Fruit fly (Drosophila melanogaster) whole organism, embryonic: ENCODE measurements around the gene Cow.

Source experiments
- CG10979 ChIP-seq: fragments of 200-800 bp; sonication (Bioruptor generic); optimal IDR thresholded peaks from 2 replicates; lab custom pipeline; 2018; ENCODE audit warnings: missing biosample characterization, mild to moderate bottlenecking, missing genetic modification characterization, moderate library complexity
- CG11723 ChIP-seq: fragments of 200-800 bp; sonication (Bioruptor generic); optimal IDR thresholded peaks from 2 replicates; lab custom pipeline; 2017; ENCODE audit warnings: missing biosample characterization, mild to moderate bottlenecking, missing genetic modification characterization
- CG12299 ChIP-seq: fragments of 200-800 bp; sonication (Bioruptor generic); optimal IDR thresholded peaks from 2 replicates; lab custom pipeline; 2018; ENCODE audit warnings: missing biosample characterization, mild to moderate bottlenecking, missing genetic modification characterization
- CG12744 ChIP-seq: fragments of 200-800 bp; sonication (Bioruptor generic); optimal IDR thresholded peaks from 2 replicates; lab custom pipeline; 2016; ENCODE audit warnings: missing biosample characterization, missing genetic modification characterization
- CG13624 ChIP-seq: fragments of 200-800 bp; sonication (Bioruptor generic); optimal IDR thresholded peaks from 2 replicates; lab custom pipeline; 2016; ENCODE audit warnings: missing biosample characterization, missing genetic modification characterization
- CG13775 ChIP-seq: fragments of 200-800 bp; sonication (Bioruptor generic); optimal IDR thresholded peaks from 3 replicates; lab custom pipeline; 2017; ENCODE audit warnings: missing biosample characterization, mild to moderate bottlenecking, missing genetic modification characterization
- CG15696 ChIP-seq: fragments of 200-800 bp; sonication (Bioruptor generic); optimal IDR thresholded peaks from 2 replicates; lab custom pipeline; 2019; ENCODE audit warnings: missing biosample characterization, mild to moderate bottlenecking, missing genetic modification characterization, moderate library complexity
- CG1602 ChIP-seq: fragments of 200-800 bp; sonication (Bioruptor generic); optimal IDR thresholded peaks from 3 replicates; lab custom pipeline; 2016; ENCODE audit warnings: missing biosample characterization, missing genetic modification characterization
- CG1603 ChIP-seq: fragments of 200-800 bp; sonication (Bioruptor generic); optimal IDR thresholded peaks from 2 replicates; lab custom pipeline; 2019; ENCODE audit warnings: missing biosample characterization, mild to moderate bottlenecking, missing genetic modification characterization, moderate library complexity
- CG31224 ChIP-seq: fragments of 200-800 bp; sonication (Bioruptor generic); IDR thresholded peaks from 2 replicates; pipeline ENCODE4 v1.3.6; 2022; ENCODE audit warnings: missing biosample characterization, missing genetic modification characterization
- CG42726 ChIP-seq: fragments of 200-800 bp; sonication (Bioruptor generic); IDR thresholded peaks from 2 replicates; pipeline ENCODE4 v1.3.6; 2022; ENCODE audit warnings: missing biosample characterization, missing genetic modification characterization; ENCODE audit not compliant: partially characterized antibody
- CG4282 ChIP-seq: fragments of 200-800 bp; sonication (Bioruptor generic); optimal IDR thresholded peaks from 2 replicates; lab custom pipeline; 2016; ENCODE audit warnings: missing biosample characterization, missing genetic modification characterization
- CG4707 ChIP-seq: fragments of 200-800 bp; sonication (Bioruptor generic); optimal IDR thresholded peaks from 2 replicates; lab custom pipeline; 2018; ENCODE audit warnings: missing biosample characterization, mild to moderate bottlenecking, missing genetic modification characterization, moderate library complexity
- CG5180 ChIP-seq: fragments of 200-800 bp; sonication (Bioruptor generic); optimal IDR thresholded peaks from 3 replicates; lab custom pipeline; 2017; ENCODE audit warnings: missing biosample characterization, missing genetic modification characterization, mild to moderate bottlenecking, moderate library complexity, missing genetic modification reagents
- CG7839 ChIP-seq: fragments of 200-800 bp; sonication (Bioruptor generic); optimal IDR thresholded peaks from 3 replicates; lab custom pipeline; 2018; ENCODE audit warnings: missing biosample characterization, mild to moderate bottlenecking, missing genetic modification characterization, moderate library complexity
- CG8944 ChIP-seq: fragments of 200-800 bp; sonication (Bioruptor generic); optimal IDR thresholded peaks from 3 replicates; lab custom pipeline; 2016; ENCODE audit warnings: missing biosample characterization, missing genetic modification characterization
- CG9727 ChIP-seq: fragments of 200-800 bp; sonication (Bioruptor generic); optimal IDR thresholded peaks from 3 replicates; lab custom pipeline; 2017; ENCODE audit warnings: missing biosample characterization, mild to moderate bottlenecking, missing genetic modification characterization
- CG9797 ChIP-seq: fragments of 200-800 bp; sonication (Bioruptor generic); optimal IDR thresholded peaks from 3 replicates; lab custom pipeline; 2018; ENCODE audit warnings: missing biosample characterization, mild to moderate bottlenecking, missing genetic modification characterization
- Camta ChIP-seq: fragments of 200-800 bp; sonication (Bioruptor generic); optimal IDR thresholded peaks from 2 replicates; lab custom pipeline; 2016; ENCODE audit warnings: missing biosample characterization, missing genetic modification characterization
- Chrac-16 ChIP-seq: fragments of 200-800 bp; sonication (Bioruptor generic); optimal IDR thresholded peaks from 3 replicates; lab custom pipeline; 2016; ENCODE audit warnings: missing biosample characterization, missing genetic modification characterization
- E2f2 ChIP-seq: fragments of 200-800 bp; sonication (Bioruptor generic); IDR thresholded peaks from 2 replicates; pipeline ENCODE4 v1.3.6; 2022; ENCODE audit warnings: missing biosample characterization, missing genetic modification characterization
- Eip74EF ChIP-seq, 2 experiments: fragments of 200-800 bp in 1 of 2; fragments of >200 bp in 1 of 2; sonication (Bioruptor generic) in 1 of 2; optimal IDR thresholded peaks; 2 replicates each; lab custom pipeline; 2017 to 2019; ENCODE audit warnings: missing biosample characterization in 2 of 2, missing genetic modification characterization in 2 of 2, mild to moderate bottlenecking in 1 of 2, moderate library complexity in 1 of 2
- Ets65A ChIP-seq: fragments of 200-800 bp; sonication (Bioruptor generic); peaks from one replicate; lab custom pipeline; 2016; ENCODE audit warnings: missing biosample characterization, missing genetic modification characterization
- HLH54F ChIP-seq: fragments of 200-800 bp; sonication (Bioruptor generic); optimal IDR thresholded peaks from 3 replicates; lab custom pipeline; 2016; ENCODE audit warnings: missing biosample characterization, missing genetic modification characterization
- Med ChIP-seq: fragments of 200-800 bp; sonication (Bioruptor generic); peaks from one replicate; lab custom pipeline; 2016; ENCODE audit warnings: missing biosample characterization, missing genetic modification characterization, mild to moderate bottlenecking, inconsistent platforms, moderate library complexity
- NK7.1 ChIP-seq: fragments of 200-800 bp; sonication (Bioruptor generic); optimal IDR thresholded peaks from 3 replicates; lab custom pipeline; 2016; ENCODE audit warnings: missing biosample characterization, missing genetic modification characterization
- Nf-YB ChIP-seq: fragments of 200-800 bp; sonication (Bioruptor generic); optimal IDR thresholded peaks from 3 replicates; lab custom pipeline; 2019; ENCODE audit warnings: missing biosample characterization, mild to moderate bottlenecking, missing genetic modification characterization, moderate library complexity
- Spps ChIP-seq: fragments of 200-800 bp; sonication (Bioruptor generic); optimal IDR thresholded peaks from 2 replicates; lab custom pipeline; 2018; ENCODE audit warnings: missing biosample characterization, mild to moderate bottlenecking, missing genetic modification characterization
- Sry-β ChIP-seq: fragments of 200-800 bp; sonication (Bioruptor generic); optimal IDR thresholded peaks from 2 replicates; lab custom pipeline; 2018; ENCODE audit warnings: missing biosample characterization, mild to moderate bottlenecking, missing genetic modification characterization, moderate library complexity
- Sry-δ ChIP-seq: fragments of 200-800 bp; sonication (Bioruptor generic); optimal IDR thresholded peaks from 2 replicates; lab custom pipeline; 2016; ENCODE audit warnings: missing biosample characterization, missing genetic modification characterization
- Taf1 ChIP-seq: fragments of 200-800 bp; sonication (Bioruptor generic); IDR thresholded peaks from 2 replicates; pipeline ENCODE4 v1.3.6; 2022; ENCODE audit warnings: missing biosample characterization, missing genetic modification characterization
- Xrp1 ChIP-seq: fragments of 200-800 bp; sonication (Bioruptor generic); IDR thresholded peaks from 2 replicates; pipeline ENCODE4 v1.3.6; 2022; ENCODE audit warnings: missing biosample characterization, missing genetic modification characterization
- bsh ChIP-seq, 2 experiments: fragments of 200-800 bp; sonication (Bioruptor generic); optimal IDR thresholded peaks; 2 replicates each; lab custom pipeline; 2017 to 2018; ENCODE audit warnings: mild to moderate bottlenecking in 2 of 2, missing biosample characterization in 2 of 2, missing genetic modification characterization in 2 of 2, moderate library complexity in 1 of 2
- cwo ChIP-seq: fragments of 200-800 bp; sonication (Bioruptor generic); optimal IDR thresholded peaks from 3 replicates; lab custom pipeline; 2017; ENCODE audit warnings: missing biosample characterization, missing genetic modification characterization, mild to moderate bottlenecking, moderate library complexity, missing genetic modification reagents
- dmrt11E ChIP-seq: fragments of 200-800 bp; sonication (Bioruptor generic); optimal IDR thresholded peaks from 3 replicates; lab custom pipeline; 2018; ENCODE audit warnings: missing biosample characterization, mild to moderate bottlenecking, missing genetic modification characterization, moderate library complexity
- dysf ChIP-seq: fragments of 200-800 bp; sonication (Bioruptor generic); IDR thresholded peaks from 3 replicates; pipeline ENCODE4 v1.3.6; 2022; ENCODE audit warnings: missing biosample characterization, missing genetic modification characterization
- eve ChIP-seq, 2 experiments: fragments of >200 bp; optimal IDR thresholded peaks; 2 replicates each; lab custom pipeline; 2017; ENCODE audit warnings: missing biosample characterization in 2 of 2, missing genetic modification characterization in 2 of 2
- fd64A ChIP-seq: fragments of 200-800 bp; sonication (Bioruptor generic); optimal IDR thresholded peaks from 3 replicates; lab custom pipeline; 2018; ENCODE audit warnings: missing biosample characterization, mild to moderate bottlenecking, missing genetic modification characterization
- fd96Cb ChIP-seq: fragments of 200-800 bp; sonication (Bioruptor generic); optimal IDR thresholded peaks from 2 replicates; lab custom pipeline; 2018; ENCODE audit warnings: missing biosample characterization, mild to moderate bottlenecking, missing genetic modification characterization, moderate library complexity
- gro ChIP-seq: fragments of 200-800 bp; sonication (Bioruptor generic); optimal IDR thresholded peaks from 2 replicates; lab custom pipeline; 2016; ENCODE audit warnings: missing biosample characterization, missing genetic modification characterization
- gsb ChIP-seq: fragments of 200-800 bp; sonication (Bioruptor generic); IDR thresholded peaks from 2 replicates; pipeline ENCODE4 v1.3.6; 2022; ENCODE audit warnings: missing biosample characterization, missing genetic modification characterization
- lmd ChIP-seq: fragments of 200-800 bp; sonication (Bioruptor generic); IDR thresholded peaks from 2 replicates; pipeline ENCODE4 v1.3.6; 2022; ENCODE audit warnings: missing biosample characterization, missing genetic modification characterization
- mam ChIP-seq: fragments of 200-800 bp; sonication (Bioruptor generic); optimal IDR thresholded peaks from 3 replicates; lab custom pipeline; 2016; ENCODE audit warnings: missing biosample characterization, missing genetic modification characterization
- prd ChIP-seq, 3 experiments: fragments of >200 bp in 2 of 3; fragments of 200-800 bp in 1 of 3; sonication (Bioruptor generic) in 1 of 3; optimal IDR thresholded peaks in 2 of 3; IDR thresholded peaks in 1 of 3; 2 replicates in 2 of 3; 3 replicates in 1 of 3; pipeline versions ENCODE4 v1.3.6 to Lab custom; 2017 to 2022; ENCODE audit warnings: missing biosample characterization in 1 of 3, missing genetic modification characterization in 1 of 3
- sc ChIP-seq, 3 experiments: fragments of >200 bp in 2 of 3; fragments of 200-800 bp in 1 of 3; sonication (Bioruptor generic) in 1 of 3; optimal IDR thresholded peaks; 2 replicates in 2 of 3; 3 replicates in 1 of 3; lab custom pipeline; 2017; ENCODE audit warnings: mild to moderate bottlenecking in 1 of 3, missing biosample characterization in 1 of 3, missing genetic modification characterization in 1 of 3, missing genetic modification reagents in 1 of 3
- sens ChIP-seq: fragments of 200-800 bp; sonication (Bioruptor generic); peaks from one replicate; lab custom pipeline; 2016; ENCODE audit warnings: missing biosample characterization, missing genetic modification characterization
- toy ChIP-seq: fragments of 200-800 bp; sonication (Bioruptor generic); IDR thresholded peaks from 2 replicates; pipeline ENCODE4 v1.3.6; 2022; ENCODE audit warnings: missing biosample characterization, missing genetic modification characterization
- tup ChIP-seq: fragments of 200-800 bp; sonication (Bioruptor generic); optimal IDR thresholded peaks from 2 replicates; lab custom pipeline; 2016; ENCODE audit warnings: missing biosample characterization, mild to moderate bottlenecking, missing genetic modification characterization, moderate library complexity
- twi ChIP-seq: fragments of 200-800 bp; optimal IDR thresholded peaks from 2 replicates; lab custom pipeline; 2019; ENCODE audit warnings: missing biosample characterization, mild to moderate bottlenecking, missing genetic modification characterization, moderate library complexity

Cow gene

dm6 chr3R:23030900-23031299 lies 81.6 kb downstream of the Cow start:
- TF ChIP-seq HLH54F (GFP tag; lab: Kevin White, UChicago) (no peak), Med (GFP tag; lab: Kevin White, UChicago) (peak; percentile 53), sens (GFP tag; lab: Kevin White, UChicago) (peak; percentile 80), CG15696 (tag; lab: Kevin White, UChicago) (peak; percentile 66), dmrt11E (tag; lab: Kevin White, UChicago) (peak; percentile 38), CG9797 (no peak), CG7839 (peak; percentile 1), Taf1 (GFP tag; lab: Robert Waterston, UW) (no peak), toy (GFP tag; lab: Robert Waterston, UW) (no peak), Spps (tag; lab: Kevin White, UChicago) (no peak), twi (no peak), Chrac-16 (GFP tag; lab: Kevin White, UChicago) (no peak), CG9727 (GFP tag; lab: Kevin White, UChicago) (peak; percentile 18), CG1603 (tag; lab: Kevin White, UChicago) (peak; percentile 1), CG10979 (tag; lab: Kevin White, UChicago) (peak; percentile 4), CG8944 (GFP tag; lab: Kevin White, UChicago) (no peak), CG1602 (GFP tag; lab: Kevin White, UChicago) (no peak), prd (optimal IDR thresholded peaks at IDR 0.05; lab: Kevin White, UChicago) (no peak), prd (GFP tag; IDR thresholded peaks at IDR 0.05; lab: Robert Waterston, UW) (0 out of 3 replicates have a peak, but pooled peaks have one; percentile 41), fd64A (GFP tag; lab: Kevin White, UChicago) (no peak), CG12744 (GFP tag; lab: Kevin White, UChicago) (no peak)

- TF ChIP-seq gsb (GFP tag; lab: Robert Waterston, UW) = peak; percentile 53; the same call in 1 of the 2 replicates
- no peak for TF ChIP-seq Nf-YB
- peak; percentile 79; the same call in 2 of the 3 replicates for TF ChIP-seq dysf
- TF ChIP-seq CG13775 = peak; percentile 47
- TF ChIP-seq eve (GFP tag; optimal IDR thresholded peaks at IDR 0.05; lab: Kevin White, UChicago) = no peak
- TF ChIP-seq CG11723 (GFP tag; lab: Kevin White, UChicago) = no peak
- peak in 1 of 2 experiments; percentile 4 for TF ChIP-seq bsh (GFP tag; optimal IDR thresholded peaks at IDR 0.05; lab: Kevin White, UChicago)
- peak; percentile 11 for TF ChIP-seq fd96Cb (tag; lab: Kevin White, UChicago)
- peak; percentile 44 for TF ChIP-seq cwo (GFP tag; lab: Kevin White, UChicago)
- no peak for TF ChIP-seq sc (optimal IDR thresholded peaks at IDR 0.05; lab: Kevin White, UChicago)
- TF ChIP-seq sc (GFP tag; optimal IDR thresholded peaks at IDR 0.05; lab: Kevin White, UChicago) = no peak
- no peak for TF ChIP-seq Sry-δ (GFP tag; lab: Kevin White, UChicago)
- TF ChIP-seq Xrp1 (GFP tag; lab: Robert Waterston, UW) = peak; percentile 50; the same call in 1 of the 2 replicates
- TF ChIP-seq mam = peak; percentile 70
- TF ChIP-seq CG10979 (tag; lab: Kevin White, UChicago) = no peak
- TF ChIP-seq CG4282 (GFP tag; lab: Kevin White, UChicago) = no peak
- TF ChIP-seq lmd (GFP tag; lab: Robert Waterston, UW) = peak; percentile 94
- TF ChIP-seq CG42726 (GFP tag; lab: Robert Waterston, UW) = no peak
- TF ChIP-seq Sry-β = no peak
- TF ChIP-seq Ets65A (GFP tag; lab: Kevin White, UChicago) = peak; percentile 74
- TF ChIP-seq Camta (GFP tag; lab: Kevin White, UChicago) = no peak
- peak; percentile 70 for TF ChIP-seq CG13624
- TF ChIP-seq CG31224 = peak; percentile 77
- TF ChIP-seq NK7.1 (GFP tag; lab: Kevin White, UChicago) = no peak
- no peak for TF ChIP-seq CG12299 (tag; lab: Kevin White, UChicago)
- TF ChIP-seq Eip74EF (GFP tag; optimal IDR thresholded peaks at IDR 0.05; lab: Kevin White, UChicago) = no peak
- no peak for TF ChIP-seq gro (GFP tag; lab: Kevin White, UChicago)
- TF ChIP-seq CG5180 = no peak
- TF ChIP-seq tup (GFP tag; lab: Kevin White, UChicago) = peak; percentile 20
- no peak for TF ChIP-seq E2f2
- TF ChIP-seq CG4707 = no peak
Observed at dm6 chr3R:23028506-23028905, 84.0 kb downstream of the Cow start.
